Worm (Caenorhabditis elegans) whole organism, young adult: ENCODE measurements around the gene R151.10.

Experiments used
- B0019.2 ChIP-seq: fragments of 200-800 bp; sonication (Bioruptor generic); conservative IDR thresholded peaks from 2 replicates; pipeline ENCODE4 v1.3.6; 2022; ENCODE audit warnings: missing genetic modification reagents, missing genetic modification characterization, missing compliant biosample characterization
- Y53G8AR.9 ChIP-seq: fragments of 200-800 bp; sonication (Bioruptor generic); conservative IDR thresholded peaks from 2 replicates; pipeline ENCODE4 v1.3.6; 2022; ENCODE audit warnings: missing genetic modification reagents, missing genetic modification characterization, missing compliant biosample characterization
- efl-1 ChIP-seq: fragments of 150-350 bp; optimal IDR thresholded peaks from 2 replicates; lab custom pipeline; 2014; ENCODE audit warnings: missing biosample characterization, missing genetic modification reagents, missing genetic modification characterization
- fkh-3 ChIP-seq: sonication (generic microtip); optimal IDR thresholded peaks from 2 replicates; lab custom pipeline; 2016; ENCODE audit warnings: mild to moderate bottlenecking, missing genetic modification characterization, missing compliant biosample characterization
- him-1 ChIP-seq: sonication (generic microtip); optimal IDR thresholded peaks from 2 replicates; lab custom pipeline; 2016; ENCODE audit warnings: missing genotype, missing genetic modification reagents, missing genetic modification characterization, missing compliant biosample characterization
- hmg-1.2 ChIP-seq: fragments of 200-800 bp; sonication (Bioruptor generic); IDR thresholded peaks from 2 replicates; pipeline ENCODE4 v1.3.6; 2022; ENCODE audit warnings: missing genetic modification reagents, missing genetic modification characterization, missing compliant biosample characterization
- nfyb-1 ChIP-seq: fragments of 200-800 bp; sonication (Bioruptor generic); IDR thresholded peaks from 2 replicates; pipeline ENCODE4 v1.3.6; 2022; ENCODE audit warnings: missing genetic modification reagents, missing genetic modification characterization, missing compliant biosample characterization

- TF ChIP-seq Y53G8AR.9 (GFP tag; lab: Robert Waterston, UW) (no peak), fkh-3 (no peak), B0019.2 (GFP tag; lab: Robert Waterston, UW) (no peak), nfyb-1 (GFP tag; lab: Robert Waterston, UW) (no peak), hmg-1.2 (GFP tag; lab: Robert Waterston, UW) (no peak), him-1 (tag; lab: Kevin White, UChicago) (no peak), efl-1 (GFP tag; lab: Kevin White, UChicago) (no peak)
These were observed 17.0 kb upstream of the R151.10 start, which contains the start of gene zmp-6 for ce11 chrIII:7247740-7248139.
